Fruit fly (Drosophila melanogaster) S2 (cell line): ENCODE measurements around the gene CG13690.
"Not testable (repeated sequence)": the region's sequence is repeated elsewhere in the genome, so short reads cannot be mapped to it uniquely, and the experiment has no call there.

Experiments
- CG8478 ChIP-seq: fragments of >200 bp; optimal IDR thresholded peaks from 2 replicates; lab custom pipeline; 2018
- CTCF ChIP-seq, 2 experiments: fragments of >200 bp; optimal IDR thresholded peaks; 2 replicates each; lab custom pipeline; 2018

The CG13690 gene

dm6 chr2L:419620-420184, at the start of gene CG13690, which contains the start of gene RpLP1:
Gene CG13690, minus strand, starts transcription at chr2L:419652.
Gene RpLP1, plus strand, starts transcription at chr2L:419952.
- no peak for TF ChIP-seq CG8478 (lab: Kevin White, UChicago)
- TF ChIP-seq CTCF (optimal IDR thresholded peaks at IDR 0.05; lab: Kevin White, UChicago): peak in 1 of 2 experiments; percentile 9

dm6 chr2L:468745-469358, 49.4 kb upstream of the CG13690 start:
- no peak for TF ChIP-seq CTCF (optimal IDR thresholded peaks at IDR 0.05; lab: Kevin White, UChicago)
- no peak for TF ChIP-seq CG8478 (lab: Kevin White, UChicago)

dm6 chr2L:467683-468082, 48.2 kb upstream of the CG13690 start:
- no peak for TF ChIP-seq CTCF (optimal IDR thresholded peaks at IDR 0.05; lab: Kevin White, UChicago)

dm6 chr2L:455738-456137, 36.3 kb upstream of the CG13690 start:
- TF ChIP-seq CG8478 (lab: Kevin White, UChicago) (no peak), CTCF (optimal IDR thresholded peaks at IDR 0.05; lab: Kevin White, UChicago) (no peak)

- TF ChIP-seq CG8478 (lab: Kevin White, UChicago); CTCF (optimal IDR thresholded peaks at IDR 0.05; lab: Kevin White, UChicago): not testable (repeated sequence)
Measured at dm6 chr2L:455274-455673, 35.8 kb upstream of the CG13690 start, which contains the start of gene CG4133. Gene CG4133, plus strand, starts transcription at chr2L:455531.

- peak in 1 of 2 experiments; percentile 39 for TF ChIP-seq CTCF (optimal IDR thresholded peaks at IDR 0.05; lab: Kevin White, UChicago)
- no peak for TF ChIP-seq CG8478 (lab: Kevin White, UChicago)
Measured at dm6 chr2L:452872-453271, 33.4 kb upstream of the CG13690 start, which contains the start of the genes crq and shv. Gene crq, minus strand, starts transcription at chr2L:453024. Gene shv, plus strand, starts transcription at chr2L:453108.

dm6 chr2L:451705-452472, 32.4 kb upstream of the CG13690 start:
- TF ChIP-seq CG8478 (lab: Kevin White, UChicago) (no peak), CTCF (optimal IDR thresholded peaks at IDR 0.05; lab: Kevin White, UChicago) (no peak)

dm6 chr2L:447124-447523, 27.7 kb upstream of the CG13690 start:
- no peak for TF ChIP-seq CTCF (optimal IDR thresholded peaks at IDR 0.05; lab: Kevin White, UChicago)
- TF ChIP-seq CG8478 (lab: Kevin White, UChicago): no peak

dm6 chr2L:441927-442691, 22.7 kb upstream of the CG13690 start:
- TF ChIP-seq CTCF (optimal IDR thresholded peaks at IDR 0.05; lab: Kevin White, UChicago): no peak

- TF ChIP-seq CG8478 (lab: Kevin White, UChicago) (no peak), CTCF (optimal IDR thresholded peaks at IDR 0.05; lab: Kevin White, UChicago) (no peak)
Measured at dm6 chr2L:441455-441730, 21.9 kb upstream of the CG13690 start.

- no peak for TF ChIP-seq CG8478 (lab: Kevin White, UChicago)
- no peak for TF ChIP-seq CTCF (optimal IDR thresholded peaks at IDR 0.05; lab: Kevin White, UChicago)
Measured at dm6 chr2L:440638-441454, 21.4 kb upstream of the CG13690 start.

dm6 chr2L:439339-439738, 19.9 kb upstream of the CG13690 start:
- TF ChIP-seq CG8478 (lab: Kevin White, UChicago) (no peak), CTCF (optimal IDR thresholded peaks at IDR 0.05; lab: Kevin White, UChicago) (no peak)

- TF ChIP-seq CTCF (optimal IDR thresholded peaks at IDR 0.05; lab: Kevin White, UChicago): no peak
- no peak for TF ChIP-seq CG8478 (lab: Kevin White, UChicago)
Measured at dm6 chr2L:437498-437897, 18.0 kb upstream of the CG13690 start.

dm6 chr2L:435311-435806, 15.9 kb upstream of the CG13690 start:
- TF ChIP-seq CTCF (optimal IDR thresholded peaks at IDR 0.05; lab: Kevin White, UChicago) (no peak), CG8478 (lab: Kevin White, UChicago) (no peak)
